Fruit fly (Drosophila melanogaster) whole organism, wandering third instar larva: Measurements from ENCODE around the gene Rpp14a.

Source experiments
- CG32264 ChIP-seq: fragments of 200-800 bp; sonication (Bioruptor generic); optimal IDR thresholded peaks from 2 replicates; lab custom pipeline; 2016; ENCODE audit warnings: missing biosample characterization, missing genetic modification characterization
- OdsH ChIP-seq: fragments of 200-800 bp; sonication (Bioruptor generic); optimal IDR thresholded peaks from 2 replicates; lab custom pipeline; 2016; ENCODE audit warnings: missing biosample characterization, mild to moderate bottlenecking, missing genetic modification characterization
- jim ChIP-seq: fragments of 175-275, 200-325 bp; sonication (Bioruptor generic); optimal IDR thresholded peaks from 2 replicates; lab custom pipeline; 2016; ENCODE audit warnings: missing biosample characterization, mild to moderate bottlenecking, missing genetic modification characterization
- lola ChIP-seq: fragments of >200 bp; optimal IDR thresholded peaks from 2 replicates; lab custom pipeline; 2017; ENCODE audit warnings: missing biosample characterization, missing genetic modification characterization
- psq ChIP-seq: fragments of 200-800 bp; sonication (Bioruptor generic); optimal IDR thresholded peaks from 3 replicates; lab custom pipeline; 2017; ENCODE audit warnings: missing biosample characterization, mild to moderate bottlenecking, missing genetic modification characterization, moderate library complexity
- usp ChIP-seq: fragments of >200 bp; optimal IDR thresholded peaks from 2 replicates; lab custom pipeline; 2017; ENCODE audit warnings: missing biosample characterization, missing genetic modification characterization
- woc ChIP-seq: sonication (Bioruptor generic); optimal IDR thresholded peaks from 2 replicates; lab custom pipeline; 2016; ENCODE audit warnings: missing biosample characterization, mild to moderate bottlenecking, missing genetic modification characterization

DNA sequence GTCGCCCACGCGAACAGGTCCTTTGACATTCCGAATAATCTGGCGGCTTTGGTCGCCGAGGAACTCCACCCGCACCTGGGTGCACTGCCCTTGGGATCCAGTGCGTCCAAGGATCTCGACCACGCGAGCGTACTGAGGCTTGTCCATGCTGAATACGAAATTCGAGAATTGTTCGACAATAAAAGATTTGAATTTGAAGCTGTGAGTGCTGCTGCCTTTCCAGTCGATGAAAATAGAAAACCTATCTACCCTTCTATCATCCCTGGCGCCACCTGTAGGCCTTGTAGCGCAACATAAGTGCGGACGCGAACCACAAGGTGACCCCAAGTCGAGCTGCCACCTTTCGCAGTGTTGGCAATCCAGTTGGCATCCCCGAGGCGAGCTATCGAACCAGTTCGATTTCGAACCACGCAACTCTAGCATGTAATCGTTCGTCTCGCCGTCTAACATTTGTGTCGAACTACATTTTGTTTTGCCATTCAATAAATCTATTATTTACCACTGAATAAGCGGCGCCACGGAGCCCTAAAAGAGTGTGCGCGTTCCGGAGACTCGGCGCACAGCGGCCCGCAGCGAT is 34.1 kb upstream of the Rpp14a start, which contains the start of the genes RpS28a and Axn:
- TF ChIP-seq CG32264 (GFP tag; lab: Kevin White, UChicago) = no peak
- no peak for TF ChIP-seq psq (GFP tag; lab: Kevin White, UChicago)
- no peak for TF ChIP-seq usp (GFP tag; lab: Kevin White, UChicago)
- TF ChIP-seq woc (GFP tag; lab: Kevin White, UChicago) = no peak
- TF ChIP-seq lola (GFP tag; lab: Kevin White, UChicago) = no peak
- TF ChIP-seq OdsH (GFP tag; lab: Kevin White, UChicago) = no peak
- no peak for TF ChIP-seq jim (GFP tag; lab: Kevin White, UChicago)
